Fruit fly (Drosophila melanogaster) whole organism, embryonic: ENCODE results near the gene retinin.

Experiments used
- Awh ChIP-seq: fragments of 200-800 bp; sonication (Bioruptor generic); IDR thresholded peaks from 2 replicates; pipeline ENCODE4, ENCODE4 v1.3.6; 2022; ENCODE audit warnings: missing biosample characterization, missing genetic modification characterization
- BEAF-32 ChIP-seq: fragments of 200-800 bp; sonication (Bioruptor generic); optimal IDR thresholded peaks from 3 replicates; lab custom pipeline; 2017; ENCODE audit warnings: missing biosample characterization, missing genetic modification characterization, mild to moderate bottlenecking, moderate library complexity, missing genetic modification reagents
- Blimp-1 ChIP-seq: fragments of 200-800 bp; sonication (Bioruptor generic); optimal IDR thresholded peaks from 3 replicates; lab custom pipeline; 2018; ENCODE audit warnings: missing biosample characterization, missing genetic modification characterization, mild to moderate bottlenecking, moderate library complexity, missing genetic modification reagents
- CG10959 ChIP-seq: fragments of 200-800 bp; sonication (Bioruptor generic); IDR thresholded peaks from 2 replicates; pipeline ENCODE4 v1.3.6; 2022; ENCODE audit warnings: missing biosample characterization, missing genetic modification characterization
- CG11093 ChIP-seq: fragments of 200-800 bp; sonication (Bioruptor generic); IDR thresholded peaks from 3 replicates; pipeline ENCODE4 v1.3.6; 2022; ENCODE audit warnings: missing biosample characterization, missing genetic modification characterization
- CG11247 ChIP-seq: fragments of 200-800 bp; sonication (Bioruptor generic); IDR thresholded peaks from 2 replicates; pipeline ENCODE4 v1.3.6; 2022; ENCODE audit warnings: missing biosample characterization, missing genetic modification characterization
- CG12769 ChIP-seq: fragments of 200-800 bp; sonication (Bioruptor generic); optimal IDR thresholded peaks from 2 replicates; lab custom pipeline; 2019; ENCODE audit warnings: missing biosample characterization, mild to moderate bottlenecking, missing genetic modification characterization, moderate library complexity
- CG14667 ChIP-seq: fragments of 200-800 bp; sonication (Bioruptor generic); IDR thresholded peaks from 2 replicates; pipeline ENCODE4 v1.3.6; 2022; ENCODE audit warnings: missing biosample characterization, missing genetic modification characterization
- CG15269 ChIP-seq: fragments of 200-800 bp; sonication (Bioruptor generic); optimal IDR thresholded peaks from 2 replicates; lab custom pipeline; 2018; ENCODE audit warnings: missing biosample characterization, mild to moderate bottlenecking, missing genetic modification characterization, moderate library complexity
- CG17328 ChIP-seq: fragments of 200-800 bp; sonication (Bioruptor generic); IDR thresholded peaks from 2 replicates; pipeline ENCODE4 v1.3.6; 2022; ENCODE audit warnings: missing biosample characterization, missing genetic modification characterization
- CG17359 ChIP-seq: fragments of 200-800 bp; sonication (Bioruptor generic); optimal IDR thresholded peaks from 3 replicates; lab custom pipeline; 2018; ENCODE audit warnings: missing biosample characterization, mild to moderate bottlenecking, missing genetic modification characterization, moderate library complexity
- CG31365 ChIP-seq: fragments of 200-800 bp; sonication (Bioruptor generic); optimal IDR thresholded peaks from 2 replicates; lab custom pipeline; 2018; ENCODE audit warnings: missing biosample characterization, mild to moderate bottlenecking, missing genetic modification characterization
- CG31441 ChIP-seq: fragments of 200-800 bp; sonication (Bioruptor generic); IDR thresholded peaks from 2 replicates; pipeline ENCODE4 v1.3.6; 2022; ENCODE audit warnings: missing biosample characterization, missing genetic modification characterization
- CG32532 ChIP-seq: fragments of 200-800 bp; sonication (Bioruptor generic); IDR thresholded peaks from 2 replicates; pipeline ENCODE4 v1.3.6; 2022; ENCODE audit warnings: missing biosample characterization, missing genetic modification characterization
- CG33213 ChIP-seq: fragments of 200-800 bp; sonication (Bioruptor generic); optimal IDR thresholded peaks from 3 replicates; lab custom pipeline; 2016; ENCODE audit warnings: missing biosample characterization, missing genetic modification characterization
- CG4282 ChIP-seq: fragments of 200-800 bp; sonication (Bioruptor generic); optimal IDR thresholded peaks from 2 replicates; lab custom pipeline; 2016; ENCODE audit warnings: missing biosample characterization, missing genetic modification characterization
- CG43689 ChIP-seq: fragments of 200-800 bp; sonication (Bioruptor generic); IDR thresholded peaks from 2 replicates; pipeline ENCODE4 v1.3.6; 2022; ENCODE audit warnings: missing biosample characterization, missing genetic modification characterization
- CG6175 ChIP-seq: fragments of 200-800 bp; sonication (Bioruptor generic); IDR thresholded peaks from 3 replicates; pipeline ENCODE4 v1.3.6; 2022; ENCODE audit warnings: missing biosample characterization, missing genetic modification characterization
- CG6791 ChIP-seq: fragments of 200-800 bp; sonication (Bioruptor generic); IDR thresholded peaks from 3 replicates; pipeline ENCODE4 v1.3.6; 2022; ENCODE audit warnings: missing biosample characterization, missing genetic modification characterization; ENCODE audit not compliant: partially characterized antibody
- CG7271 ChIP-seq: fragments of 200-800 bp; sonication (Bioruptor generic); optimal IDR thresholded peaks from 2 replicates; lab custom pipeline; 2018; ENCODE audit warnings: missing biosample characterization, mild to moderate bottlenecking, missing genetic modification characterization, moderate library complexity
- CG8388 ChIP-seq: fragments of 200-800 bp; sonication (Bioruptor generic); optimal IDR thresholded peaks from 2 replicates; lab custom pipeline; 2019; ENCODE audit warnings: missing biosample characterization, mild to moderate bottlenecking, missing genetic modification characterization, moderate library complexity
- Dip3 ChIP-seq: fragments of 200-800 bp; sonication (Bioruptor generic); optimal IDR thresholded peaks from 3 replicates; lab custom pipeline; 2016; ENCODE audit warnings: missing biosample characterization, missing genetic modification characterization
- Doc3 ChIP-seq: fragments of 200-800 bp; sonication (Bioruptor generic); IDR thresholded peaks from 3 replicates; pipeline ENCODE4 v1.3.6; 2022; ENCODE audit warnings: missing biosample characterization, missing genetic modification characterization; ENCODE audit not compliant: partially characterized antibody
- Ets65A ChIP-seq: fragments of 200-800 bp; sonication (Bioruptor generic); peaks from one replicate; lab custom pipeline; 2016; ENCODE audit warnings: missing biosample characterization, missing genetic modification characterization
- Med ChIP-seq: fragments of 200-800 bp; sonication (Bioruptor generic); peaks from one replicate; lab custom pipeline; 2016; ENCODE audit warnings: missing biosample characterization, missing genetic modification characterization, mild to moderate bottlenecking, inconsistent platforms, moderate library complexity
- Oli ChIP-seq: fragments of 200-800 bp; sonication (Bioruptor generic); optimal IDR thresholded peaks from 2 replicates; lab custom pipeline; 2018; ENCODE audit warnings: missing biosample characterization, mild to moderate bottlenecking, missing genetic modification characterization, moderate library complexity
- Ptx1 ChIP-seq: fragments of 200-800 bp; sonication (Bioruptor generic); IDR thresholded peaks from 2 replicates; pipeline ENCODE4 v1.3.6; 2022; ENCODE audit warnings: missing biosample characterization, missing genetic modification characterization
- Sox102F ChIP-seq: fragments of 200-800 bp; sonication (Bioruptor generic); optimal IDR thresholded peaks from 2 replicates; lab custom pipeline; 2018; ENCODE audit warnings: missing biosample characterization, mild to moderate bottlenecking, missing genetic modification characterization, moderate library complexity
- bigmax ChIP-seq: fragments of 200-800 bp; sonication (Bioruptor generic); optimal IDR thresholded peaks from 2 replicates; lab custom pipeline; 2018; ENCODE audit warnings: missing biosample characterization, mild to moderate bottlenecking, missing genetic modification characterization
- chinmo ChIP-seq: fragments of 200-800 bp; sonication (Bioruptor generic); IDR thresholded peaks from 4 replicates; pipeline ENCODE4 v1.3.6; 2022; ENCODE audit warnings: missing biosample characterization, missing genetic modification characterization; ENCODE audit not compliant: partially characterized antibody
- ci ChIP-seq: fragments of 200-800 bp; sonication (Bioruptor generic); IDR thresholded peaks from 3 replicates; pipeline ENCODE4 v1.3.6; 2022; ENCODE audit warnings: missing biosample characterization, missing genetic modification characterization
- dm ChIP-seq: fragments of 200-800 bp; sonication (Bioruptor generic); optimal IDR thresholded peaks from 3 replicates; lab custom pipeline; 2016; ENCODE audit warnings: missing biosample characterization, missing genetic modification characterization
- dmrt99B ChIP-seq: fragments of 200-800 bp; sonication (Bioruptor generic); optimal IDR thresholded peaks from 2 replicates; lab custom pipeline; 2018; ENCODE audit warnings: missing biosample characterization, mild to moderate bottlenecking, missing genetic modification characterization, moderate library complexity
- fd96Cb ChIP-seq: fragments of 200-800 bp; sonication (Bioruptor generic); optimal IDR thresholded peaks from 2 replicates; lab custom pipeline; 2018; ENCODE audit warnings: missing biosample characterization, mild to moderate bottlenecking, missing genetic modification characterization, moderate library complexity
- ftz-f1 ChIP-seq: fragments of 200-800 bp; sonication (Bioruptor generic); optimal IDR thresholded peaks from 2 replicates; lab custom pipeline; 2016; ENCODE audit warnings: missing biosample characterization, missing genetic modification characterization
- hb ChIP-seq: fragments of 200-800 bp; sonication (Bioruptor generic); IDR thresholded peaks from 3 replicates; pipeline ENCODE4 v1.3.6; 2022; ENCODE audit warnings: missing biosample characterization, missing genetic modification characterization; ENCODE audit not compliant: partially characterized antibody
- hkb ChIP-seq, 2 experiments: fragments of 200-800 bp in 1 of 2; fragments of >200 bp in 1 of 2; sonication (Bioruptor generic) in 1 of 2; IDR thresholded peaks in 1 of 2; optimal IDR thresholded peaks in 1 of 2; 2 replicates each; pipeline versions ENCODE4 v1.3.6 to Lab custom; 2017 to 2022; ENCODE audit warnings: missing biosample characterization in 1 of 2, missing genetic modification characterization in 1 of 2
- oc ChIP-seq: fragments of 200-800 bp; sonication (Bioruptor generic); optimal IDR thresholded peaks from 2 replicates; lab custom pipeline; 2018; ENCODE audit warnings: missing biosample characterization, mild to moderate bottlenecking, missing genetic modification characterization, moderate library complexity
- onecut ChIP-seq: fragments of 200-800 bp; sonication (Bioruptor generic); IDR thresholded peaks from 2 replicates; pipeline ENCODE4 v1.3.6; 2022; ENCODE audit warnings: missing biosample characterization, missing genetic modification characterization
- pan ChIP-seq, 4 experiments: fragments of >200 bp in 3 of 4; fragments of 200-800 bp in 1 of 4; sonication (Bioruptor generic) in 1 of 4; optimal IDR thresholded peaks in 3 of 4; IDR thresholded peaks in 1 of 4; 2 replicates each; pipeline versions ENCODE4 v1.3.6 to Lab custom; 2017 to 2022; ENCODE audit warnings: missing biosample characterization in 2 of 4, missing genetic modification characterization in 2 of 4, mixed read lengths in 1 of 4
- phol ChIP-seq: fragments of 200-800 bp; sonication (Bioruptor generic); optimal IDR thresholded peaks from 3 replicates; lab custom pipeline; 2018; ENCODE audit warnings: missing biosample characterization, mild to moderate bottlenecking, missing genetic modification characterization, moderate library complexity
- pros ChIP-seq: fragments of 200-800 bp; sonication (Bioruptor generic); optimal IDR thresholded peaks from 3 replicates; lab custom pipeline; 2019; ENCODE audit warnings: missing biosample characterization, mild to moderate bottlenecking, missing genetic modification characterization, moderate library complexity
- psq ChIP-seq: fragments of 200-800 bp; sonication (Bioruptor generic); optimal IDR thresholded peaks from 2 replicates; lab custom pipeline; 2017; ENCODE audit warnings: missing biosample characterization, missing genetic modification characterization
- row ChIP-seq: fragments of 200-800 bp; sonication (Bioruptor generic); IDR thresholded peaks from 3 replicates; pipeline ENCODE4 v1.3.6; 2022; ENCODE audit warnings: missing biosample characterization, missing genetic modification characterization
- sd ChIP-seq: fragments of 200-800 bp; sonication (Bioruptor generic); optimal IDR thresholded peaks from 3 replicates; lab custom pipeline; 2018; ENCODE audit warnings: missing biosample characterization, mild to moderate bottlenecking, missing genetic modification characterization, moderate library complexity
- sens ChIP-seq: fragments of 200-800 bp; sonication (Bioruptor generic); peaks from one replicate; lab custom pipeline; 2016; ENCODE audit warnings: missing biosample characterization, missing genetic modification characterization
- vvl ChIP-seq: fragments of 200-800 bp; sonication (Bioruptor generic); IDR thresholded peaks from 2 replicates; pipeline ENCODE4 v1.3.6; 2022; ENCODE audit warnings: missing biosample characterization, missing genetic modification characterization

The retinin gene

dm6 chr3L:16337739-16338138, 6.0 kb downstream of the retinin start:
- TF ChIP-seq Med (GFP tag; lab: Kevin White, UChicago) (peak; percentile 20), oc (tag; lab: Kevin White, UChicago) (peak; percentile 47), CG6175 (GFP tag; lab: Robert Waterston, UW) (0 out of 3 replicates have a peak, but pooled peaks have one; percentile 25), CG32532 (GFP tag; lab: Robert Waterston, UW) (0 out of 2 replicates have a peak, but pooled peaks have one; percentile 10), sd (tag; lab: Kevin White, UChicago) (peak; percentile 66), CG12769 (tag; lab: Kevin White, UChicago) (peak; percentile 68), CG6791 (GFP tag; lab: Robert Waterston, UW) (no peak), Ets65A (GFP tag; lab: Kevin White, UChicago) (peak; percentile 2), Awh (GFP tag; lab: Robert Waterston, UW) (peak; percentile 47), Sox102F (GFP tag; lab: Kevin White, UChicago) (no peak), pros (GFP tag; lab: Kevin White, UChicago) (peak; percentile 62), Blimp-1 (peak; percentile 63), onecut (GFP tag; lab: Robert Waterston, UW) (peak; percentile 61), sens (GFP tag; lab: Kevin White, UChicago) (no peak), Dip3 (no peak), chinmo (GFP tag; lab: Robert Waterston, UW) (peak; percentile 71; the same call in 1 of the 4 replicates), hb (no peak), CG4282 (GFP tag; lab: Kevin White, UChicago) (no peak), CG10959 (no peak), Doc3 (GFP tag; lab: Robert Waterston, UW) (no peak), CG43689 (GFP tag; lab: Robert Waterston, UW) (0 out of 2 replicates have a peak, but pooled peaks have one; percentile 10), vvl (peak; percentile 83), ftz-f1 (peak; percentile 48), CG17328 (no peak), CG7271 (tag; lab: Kevin White, UChicago) (no peak)

DNA sequence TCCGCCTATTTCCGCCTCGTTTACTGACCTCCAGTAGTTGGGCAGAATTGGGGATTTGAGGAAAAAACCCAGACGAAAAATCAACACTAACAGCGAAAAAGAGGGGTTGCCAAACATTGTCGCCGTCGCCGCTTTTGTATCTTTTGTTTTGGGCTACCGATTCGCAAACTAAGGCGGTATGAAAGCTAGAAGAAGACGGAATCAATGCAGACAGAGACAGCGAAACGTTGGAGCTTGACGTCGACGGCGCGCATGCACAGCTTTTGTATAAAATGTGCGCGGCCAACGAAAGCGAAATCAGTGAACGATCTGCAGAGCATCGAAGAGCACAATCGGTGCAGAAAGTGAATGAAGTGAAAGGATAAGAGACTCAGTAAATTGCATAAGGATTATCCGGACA, 7.0 kb downstream of the retinin start, which contains the start of gene CG4998:
CG4998 (plus strand) TSS at position 301 of the 400 bp plus-strand sequence.
- TF ChIP-seq CG33213 (GFP tag; lab: Kevin White, UChicago) (no peak), pan (optimal IDR thresholded peaks at IDR 0.05; lab: Kevin White, UChicago) (no peak), pan (GFP tag; optimal IDR thresholded peaks at IDR 0.05 in 1 of 2, IDR thresholded peaks at IDR 0.05 in 1 of 2) (peak in 1 of 2 experiments; percentile 14), CG12769 (tag; lab: Kevin White, UChicago) (peak; percentile 8), CG11093 (no peak), dm (GFP tag; lab: Kevin White, UChicago) (no peak), Blimp-1 (peak; percentile 8)

DNA sequence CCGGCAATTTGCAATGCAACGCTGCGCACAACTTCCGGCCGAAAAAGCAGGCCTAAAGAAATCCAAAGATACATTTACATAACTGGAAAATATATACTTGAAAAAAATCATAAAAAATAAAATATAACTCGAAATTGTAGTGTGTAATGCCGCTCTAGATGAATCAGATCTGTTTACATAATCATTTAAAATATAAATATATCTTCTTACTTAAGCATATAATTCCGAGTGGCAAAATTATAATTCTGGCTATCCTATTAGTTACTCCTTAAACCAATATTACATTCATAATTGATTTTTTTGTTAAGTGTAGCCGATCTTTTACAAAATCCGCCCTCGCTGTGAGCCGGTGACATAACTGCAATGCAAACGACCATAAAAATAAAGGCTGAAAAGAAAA, 7.7 kb downstream of the retinin start:
- TF ChIP-seq Oli (tag; lab: Kevin White, UChicago) (peak; percentile 9), Ptx1 (GFP tag; lab: Robert Waterston, UW) (peak; percentile 37; the same call in 1 of the 2 replicates), CG14667 (GFP tag; lab: Robert Waterston, UW) (no peak), dmrt99B (peak; percentile 57), row (GFP tag; lab: Robert Waterston, UW) (peak; percentile 23; the same call in 1 of the 3 replicates), psq (GFP tag; lab: Kevin White, UChicago) (no peak), Sox102F (GFP tag; lab: Kevin White, UChicago) (peak; percentile 59), CG17359 (peak; percentile 40), CG31365 (tag; lab: Kevin White, UChicago) (no peak), bigmax (no peak), hkb (optimal IDR thresholded peaks at IDR 0.05; lab: Kevin White, UChicago) (no peak), hkb (GFP tag; IDR thresholded peaks at IDR 0.05; lab: Robert Waterston, UW) (peak; percentile 53), BEAF-32 (GFP tag; lab: Kevin White, UChicago) (no peak), CG31441 (peak; percentile 42; the same call in 1 of the 2 replicates), Ets65A (GFP tag; lab: Kevin White, UChicago) (peak; percentile 57), ci (GFP tag; lab: Robert Waterston, UW) (0 out of 3 replicates have a peak, but pooled peaks have one; percentile 9), CG8388 (GFP tag; lab: Kevin White, UChicago) (no peak), CG15269 (tag; lab: Kevin White, UChicago) (peak; percentile 17), CG11247 (GFP tag; lab: Robert Waterston, UW) (no peak), fd96Cb (tag; lab: Kevin White, UChicago) (peak; percentile 0), phol (tag; lab: Kevin White, UChicago) (peak; percentile 18)
